Worm (Caenorhabditis elegans) whole organism, L2 larva: ENCODE measurements around the gene rps-16.

Source experiments
- ama-1 ChIP-seq: fragments of 150-350 bp; optimal IDR thresholded peaks from 2 replicates; lab custom pipeline; 2018; ENCODE audit warnings: inconsistent platforms
- egl-27 ChIP-seq: sonication (generic microtip); optimal IDR thresholded peaks from 3 replicates; lab custom pipeline; 2017; ENCODE audit warnings: missing biosample characterization, missing genetic modification reagents, missing genetic modification characterization
- fos-1 ChIP-seq: fragments of 150-350 bp; optimal IDR thresholded peaks from 2 replicates; lab custom pipeline; 2014; ENCODE audit warnings: missing biosample characterization, missing genetic modification characterization
- lin-11 ChIP-seq: fragments of 150-350 bp; sonication (generic microtip); optimal IDR thresholded peaks from 2 replicates; lab custom pipeline; 2014; ENCODE audit warnings: missing biosample characterization, missing genetic modification characterization, inconsistent platforms, mixed read lengths
- lin-13 ChIP-seq: fragments of 150-350 bp; optimal IDR thresholded peaks from 2 replicates; lab custom pipeline; 2014; ENCODE audit warnings: missing biosample characterization, missing genetic modification reagents, missing genetic modification characterization
- lin-39 ChIP-seq: fragments of 150-350 bp; optimal IDR thresholded peaks from 2 replicates; lab custom pipeline; 2014; ENCODE audit warnings: missing biosample characterization, missing genetic modification reagents, missing genetic modification characterization
- mab-5 ChIP-seq: fragments of 150-350 bp; optimal IDR thresholded peaks from 2 replicates; lab custom pipeline; 2014; ENCODE audit warnings: missing biosample characterization, missing genetic modification characterization
- nhr-11 ChIP-seq: fragments of 150-350 bp; optimal IDR thresholded peaks from 2 replicates; lab custom pipeline; 2014; ENCODE audit warnings: missing biosample characterization, missing genetic modification characterization
- skn-1 ChIP-seq: sonication (generic microtip); optimal IDR thresholded peaks from 2 replicates; lab custom pipeline; 2017; ENCODE audit warnings: missing biosample characterization, missing genetic modification characterization
- sma-9 ChIP-seq, 2 experiments: fragments of 150-350 bp in 1 of 2; sonication (generic microtip) in 1 of 2; optimal IDR thresholded peaks; 2 replicates each; lab custom pipeline; 2014 to 2016; ENCODE audit warnings: missing genetic modification characterization in 2 of 2, mild to moderate bottlenecking in 1 of 2, missing biosample characterization in 1 of 2, missing compliant biosample characterization in 1 of 2, missing genetic modification reagents in 1 of 2, moderate library complexity in 1 of 2
- ztf-11 ChIP-seq: sonication (generic microtip); optimal IDR thresholded peaks from 2 replicates; lab custom pipeline; 2017; ENCODE audit warnings: missing biosample characterization, missing genetic modification characterization

DNA sequence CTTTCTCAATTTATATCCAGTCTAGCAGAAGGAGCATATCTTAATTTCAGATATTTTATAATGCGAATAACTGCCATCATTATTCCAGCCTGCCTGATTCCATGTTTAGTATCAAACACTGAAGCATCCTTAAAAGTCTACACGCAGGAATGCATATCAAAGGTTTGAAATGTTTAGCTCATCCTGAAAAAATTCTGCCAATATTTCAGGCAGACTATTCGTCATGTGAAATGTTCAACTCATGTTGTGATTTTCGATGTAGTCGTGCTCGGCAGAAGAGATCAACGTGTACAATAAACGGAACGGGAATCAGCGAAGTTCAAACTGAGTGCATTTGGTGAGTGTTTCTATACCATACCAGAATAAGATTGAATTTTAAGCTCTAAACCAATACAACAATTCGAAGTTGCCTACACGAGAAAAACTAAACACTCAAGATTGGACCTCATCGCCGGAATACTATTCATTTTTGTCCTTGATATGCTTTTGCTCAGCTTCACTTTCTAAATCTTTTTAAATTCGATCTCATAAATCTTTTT is 787 bp downstream of the rps-16 start, which contains the start of gene T01C3.11:
- TF ChIP-seq ztf-11 (tag; lab: Kevin White, UChicago) (no peak), nhr-11 (tag; lab: Kevin White, UChicago) (no peak), ama-1 (lab: Kevin White, UChicago) (no peak), skn-1 (tag; lab: Kevin White, UChicago) (no peak), sma-9 (GFP tag; optimal IDR thresholded peaks at IDR 0.05; lab: Kevin White, UChicago) (no peak), sma-9 (tag; optimal IDR thresholded peaks at IDR 0.05; lab: Kevin White, UChicago) (no peak), egl-27 (tag; lab: Kevin White, UChicago) (no peak), lin-13 (GFP tag; lab: Kevin White, UChicago) (no peak), fos-1 (tag; lab: Kevin White, UChicago) (no peak), lin-39 (no peak), lin-11 (tag; lab: Kevin White, UChicago) (no peak), mab-5 (tag; lab: Kevin White, UChicago) (no peak)
